Fruit fly (Drosophila melanogaster) whole organism, prepupa: ENCODE measurements around the gene Acp65Aa.
A peak's percentile ranks its signal among the peaks of the same experiment; 100 is the strongest.

Experiments used
- Blimp-1 ChIP-seq: fragments of 200-800 bp; sonication (Bioruptor generic); optimal IDR thresholded peaks from 3 replicates; lab custom pipeline; 2017; ENCODE audit warnings: missing biosample characterization, missing genetic modification characterization, mild to moderate bottlenecking, moderate library complexity, missing genetic modification reagents
- CG10631 ChIP-seq: fragments of 200-800 bp; sonication (Bioruptor generic); optimal IDR thresholded peaks from 2 replicates; lab custom pipeline; 2016; ENCODE audit warnings: missing biosample characterization, missing genetic modification characterization
- CG10669 ChIP-seq: fragments of 200-800 bp; sonication (Bioruptor generic); optimal IDR thresholded peaks from 3 replicates; lab custom pipeline; 2018; ENCODE audit warnings: missing biosample characterization, mild to moderate bottlenecking, missing genetic modification characterization, moderate library complexity
- CG11762 ChIP-seq: fragments of 200-800 bp; sonication (Bioruptor generic); optimal IDR thresholded peaks from 3 replicates; lab custom pipeline; 2016; ENCODE audit warnings: missing biosample characterization, missing genetic modification characterization; ENCODE audit not compliant: insufficient read depth
- CG11902 ChIP-seq: fragments of 200-800 bp; sonication (Bioruptor generic); optimal IDR thresholded peaks from 3 replicates; lab custom pipeline; 2016; ENCODE audit warnings: missing biosample characterization, missing genetic modification characterization
- CG16779 ChIP-seq: fragments of 200-800 bp; sonication (Bioruptor generic); optimal IDR thresholded peaks from 3 replicates; lab custom pipeline; 2017; ENCODE audit warnings: missing biosample characterization, mild to moderate bottlenecking, missing genetic modification characterization
- CG3032 ChIP-seq: fragments of 200-800 bp; optimal IDR thresholded peaks from 2 replicates; lab custom pipeline; 2019; ENCODE audit warnings: missing biosample characterization, mild to moderate bottlenecking, missing genetic modification characterization, moderate library complexity
- CG31627 ChIP-seq: fragments of 200-800 bp; sonication (Bioruptor generic); optimal IDR thresholded peaks from 3 replicates; lab custom pipeline; 2016; ENCODE audit warnings: missing biosample characterization, missing genetic modification characterization
- CG34406 ChIP-seq: fragments of 200-800 bp; sonication (Bioruptor generic); optimal IDR thresholded peaks from 3 replicates; lab custom pipeline; 2016; ENCODE audit warnings: missing biosample characterization, missing genetic modification characterization
- CG4318 ChIP-seq: fragments of 200-800 bp; sonication (Bioruptor generic); optimal IDR thresholded peaks from 3 replicates; lab custom pipeline; 2017; ENCODE audit warnings: missing biosample characterization, mild to moderate bottlenecking, missing genetic modification characterization
- CG6163 ChIP-seq: fragments of 200-800 bp; sonication (Bioruptor generic); IDR thresholded peaks from 3 replicates; pipeline ENCODE4 v1.3.6; 2022; ENCODE audit warnings: missing biosample characterization, missing genetic modification characterization
- CG6808 ChIP-seq: fragments of 200-800 bp; sonication (Bioruptor generic); optimal IDR thresholded peaks from 3 replicates; lab custom pipeline; 2017; ENCODE audit warnings: missing biosample characterization, missing genetic modification characterization, mild to moderate bottlenecking, moderate library complexity, missing genetic modification reagents
- CG6854 ChIP-seq: fragments of 200-800 bp; sonication (Bioruptor generic); optimal IDR thresholded peaks from 2 replicates; lab custom pipeline; 2017; ENCODE audit warnings: missing biosample characterization, mild to moderate bottlenecking, missing genetic modification characterization
- CG7368 ChIP-seq: fragments of 200-800 bp; sonication (Bioruptor generic); optimal IDR thresholded peaks from 3 replicates; lab custom pipeline; 2016; ENCODE audit warnings: missing biosample characterization, missing genetic modification characterization
- CG8319 ChIP-seq: fragments of 200-800 bp; sonication (Bioruptor generic); optimal IDR thresholded peaks from 3 replicates; lab custom pipeline; 2016; ENCODE audit warnings: missing biosample characterization, missing genetic modification characterization
- CG9139 ChIP-seq: fragments of 200-800 bp; sonication (Bioruptor generic); optimal IDR thresholded peaks from 3 replicates; lab custom pipeline; 2017; ENCODE audit warnings: missing biosample characterization, mild to moderate bottlenecking, missing genetic modification characterization
- Eip75B ChIP-seq: fragments of 200-800 bp; sonication (Bioruptor generic); optimal IDR thresholded peaks from 3 replicates; lab custom pipeline; 2016; ENCODE audit warnings: missing biosample characterization, missing genetic modification characterization
- Eip78C ChIP-seq: fragments of 200-800 bp; sonication (Bioruptor generic); peaks from one replicate; lab custom pipeline; 2016; ENCODE audit warnings: missing biosample characterization, missing genetic modification characterization
- Ets21C ChIP-seq: fragments of 200-800 bp; sonication (Bioruptor generic); optimal IDR thresholded peaks from 3 replicates; lab custom pipeline; 2016; ENCODE audit warnings: missing biosample characterization, missing genetic modification characterization
- Ets96B ChIP-seq: fragments of 200-800 bp; optimal IDR thresholded peaks from 2 replicates; lab custom pipeline; 2019; ENCODE audit warnings: missing biosample characterization, mild to moderate bottlenecking, missing genetic modification characterization, moderate library complexity
- Hr4 ChIP-seq: fragments of 200-800 bp; sonication (Bioruptor generic); optimal IDR thresholded peaks from 3 replicates; lab custom pipeline; 2016; ENCODE audit warnings: missing biosample characterization, missing genetic modification characterization
- Lpt ChIP-seq: fragments of 200-800 bp; sonication (Bioruptor generic); optimal IDR thresholded peaks from 3 replicates; lab custom pipeline; 2016; ENCODE audit warnings: missing biosample characterization, missing genetic modification characterization
- Met ChIP-seq: fragments of 200-800 bp; sonication (Bioruptor generic); optimal IDR thresholded peaks from 3 replicates; lab custom pipeline; 2016; ENCODE audit warnings: missing biosample characterization, missing genetic modification characterization
- Smox ChIP-seq: fragments of 200-800 bp; sonication (Bioruptor generic); optimal IDR thresholded peaks from 3 replicates; lab custom pipeline; 2016; ENCODE audit warnings: missing biosample characterization, missing genetic modification characterization
- Sox102F ChIP-seq: fragments of 200-800 bp; sonication (Bioruptor generic); optimal IDR thresholded peaks from 2 replicates; lab custom pipeline; 2016; ENCODE audit warnings: missing biosample characterization, mild to moderate bottlenecking, missing genetic modification characterization
- Sox14 ChIP-seq: fragments of 200-800 bp; sonication (Bioruptor generic); optimal IDR thresholded peaks from 3 replicates; lab custom pipeline; 2016; ENCODE audit warnings: missing biosample characterization, missing genetic modification characterization
- Sox15 ChIP-seq: fragments of 200-800 bp; sonication (Bioruptor generic); optimal IDR thresholded peaks from 3 replicates; lab custom pipeline; 2016; ENCODE audit warnings: missing biosample characterization, missing genetic modification characterization
- achi ChIP-seq: fragments of 200-800 bp; sonication (Bioruptor generic); optimal IDR thresholded peaks from 3 replicates; lab custom pipeline; 2016; ENCODE audit warnings: missing biosample characterization, missing genetic modification characterization
- dac ChIP-seq: fragments of 200-800 bp; sonication (Bioruptor generic); optimal IDR thresholded peaks from 2 replicates; lab custom pipeline; 2017; ENCODE audit warnings: missing biosample characterization, mild to moderate bottlenecking, missing genetic modification characterization
- dsx ChIP-seq: fragments of 200-800 bp; optimal IDR thresholded peaks from 3 replicates; lab custom pipeline; 2019; ENCODE audit warnings: missing biosample characterization, mild to moderate bottlenecking, missing genetic modification characterization, moderate library complexity; ENCODE audit not compliant: poor library complexity, severe bottlenecking
- eg ChIP-seq: fragments of 200-800 bp; sonication (Bioruptor generic); IDR thresholded peaks from 3 replicates; pipeline ENCODE4 v1.3.6; 2022; ENCODE audit warnings: missing biosample characterization, missing genetic modification characterization
- esn ChIP-seq: fragments of 200-800 bp; sonication (Bioruptor generic); optimal IDR thresholded peaks from 2 replicates; lab custom pipeline; 2016; ENCODE audit warnings: missing biosample characterization, mild to moderate bottlenecking, missing genetic modification characterization, moderate library complexity
- fd85E ChIP-seq: fragments of 200-800 bp; sonication (Bioruptor generic); optimal IDR thresholded peaks from 3 replicates; lab custom pipeline; 2016; ENCODE audit warnings: missing biosample characterization, missing genetic modification characterization
- fkh ChIP-seq: fragments of 200-800 bp; sonication (Bioruptor generic); optimal IDR thresholded peaks from 3 replicates; lab custom pipeline; 2017; ENCODE audit warnings: missing biosample characterization, mild to moderate bottlenecking, missing genetic modification characterization, moderate library complexity
- lz ChIP-seq: fragments of 200-800 bp; sonication (Bioruptor generic); optimal IDR thresholded peaks from 3 replicates; lab custom pipeline; 2016; ENCODE audit warnings: missing biosample characterization, missing genetic modification characterization
- net ChIP-seq: fragments of 200-800 bp; sonication (Bioruptor generic); optimal IDR thresholded peaks from 3 replicates; lab custom pipeline; 2016; ENCODE audit warnings: missing biosample characterization, missing genetic modification characterization
- pdm3 ChIP-seq: fragments of 200-800 bp; sonication (Bioruptor generic); optimal IDR thresholded peaks from 3 replicates; lab custom pipeline; 2016; ENCODE audit warnings: missing biosample characterization, missing genetic modification characterization
- salr ChIP-seq, 2 experiments: fragments of 200-800 bp; sonication (Bioruptor generic); optimal IDR thresholded peaks; 3 replicates each; lab custom pipeline; 2016 to 2018; ENCODE audit warnings: missing biosample characterization in 2 of 2, missing genetic modification characterization in 2 of 2, mild to moderate bottlenecking in 1 of 2
- spab ChIP-seq: fragments of 200-800 bp; sonication (Bioruptor generic); optimal IDR thresholded peaks from 2 replicates; lab custom pipeline; 2017; ENCODE audit warnings: missing biosample characterization, mild to moderate bottlenecking, missing genetic modification characterization, missing genetic modification reagents
- ss ChIP-seq, 2 experiments: fragments of 200-800 bp; sonication (Bioruptor generic); optimal IDR thresholded peaks; 2 replicates in 1 of 2; 3 replicates in 1 of 2; lab custom pipeline; 2017 to 2018; ENCODE audit warnings: mild to moderate bottlenecking in 2 of 2, missing biosample characterization in 2 of 2, missing genetic modification characterization in 2 of 2, moderate library complexity in 1 of 2
- svp ChIP-seq: fragments of 200-800 bp; sonication (Bioruptor generic); peaks from one replicate; lab custom pipeline; 2016; ENCODE audit warnings: missing biosample characterization, missing genetic modification characterization
- topi ChIP-seq: fragments of 200-800 bp; sonication (Bioruptor generic); optimal IDR thresholded peaks from 3 replicates; lab custom pipeline; 2016; ENCODE audit warnings: missing biosample characterization, missing genetic modification characterization

Acp65Aa gene

dm6 chr3L:6152531-6152930 is at the start of gene Acp65Aa:
Gene Acp65Aa, minus strand, starts transcription at chr3L:6152745.
- no peak for TF ChIP-seq salr (GFP tag; optimal IDR thresholded peaks at IDR 0.05; lab: Kevin White, UChicago)
- TF ChIP-seq topi: no peak
- TF ChIP-seq CG11902 (GFP tag; lab: Kevin White, UChicago): no peak
- no peak for TF ChIP-seq dac
- TF ChIP-seq Met (GFP tag; lab: Kevin White, UChicago): no peak
- no peak for TF ChIP-seq esn
- TF ChIP-seq CG9139 (GFP tag; lab: Kevin White, UChicago): no peak
- no peak for TF ChIP-seq Sox14 (GFP tag; lab: Kevin White, UChicago)
- TF ChIP-seq CG34406: no peak
- TF ChIP-seq lz (GFP tag; lab: Kevin White, UChicago): no peak
- TF ChIP-seq CG3032 (tag; lab: Kevin White, UChicago): no peak
- no peak for TF ChIP-seq CG6163 (GFP tag; lab: Robert Waterston, UW)
- TF ChIP-seq, all 60 proteins: peak for 0

dm6 chr3L:6200173-6200572 is 47.6 kb upstream of the Acp65Aa start, which contains the start of gene CG8219:
Gene CG8219, plus strand, starts transcription at chr3L:6200473.
- TF ChIP-seq pdm3: no peak
- TF ChIP-seq Smox: no peak
- TF ChIP-seq CG10631 (GFP tag; lab: Kevin White, UChicago): no peak
- TF ChIP-seq Ets21C (GFP tag; lab: Kevin White, UChicago): no peak
- no peak for TF ChIP-seq Ets96B (tag; lab: Kevin White, UChicago)
- TF ChIP-seq Eip75B (GFP tag; lab: Kevin White, UChicago): no peak
- no peak for TF ChIP-seq fkh (GFP tag; lab: Kevin White, UChicago)
- TF ChIP-seq fd85E (GFP tag; lab: Kevin White, UChicago): no peak
- TF ChIP-seq spab (GFP tag; lab: Kevin White, UChicago): no peak
- TF ChIP-seq, all 60 proteins: peak for 0

- TF ChIP-seq svp (no peak), dac (no peak), pdm3 (no peak), CG31627 (GFP tag; lab: Kevin White, UChicago) (no peak), achi (GFP tag; lab: Kevin White, UChicago) (no peak), CG7368 (GFP tag; lab: Kevin White, UChicago) (no peak), CG10631 (GFP tag; lab: Kevin White, UChicago) (no peak), Met (GFP tag; lab: Kevin White, UChicago) (no peak), topi (no peak), net (GFP tag; lab: Kevin White, UChicago) (no peak), ss (GFP tag; optimal IDR thresholded peaks at IDR 0.05; lab: Kevin White, UChicago) (no peak), Lpt (no peak), Sox15 (GFP tag; lab: Kevin White, UChicago) (no peak), Sox14 (GFP tag; lab: Kevin White, UChicago) (no peak), CG10669 (no peak)
Measured at dm6 chr3L:6193556-6194114, 41.1 kb upstream of the Acp65Aa start.

- TF ChIP-seq Eip78C (GFP tag; lab: Kevin White, UChicago): no peak
- TF ChIP-seq CG34406: no peak
- TF ChIP-seq CG6854 (GFP tag; lab: Kevin White, UChicago): no peak
- no peak for TF ChIP-seq eg (GFP tag; lab: Robert Waterston, UW)
- no peak for TF ChIP-seq Eip75B (GFP tag; lab: Kevin White, UChicago)
- no peak for TF ChIP-seq achi (GFP tag; lab: Kevin White, UChicago)
- TF ChIP-seq Met (GFP tag; lab: Kevin White, UChicago): peak; percentile 82
- TF ChIP-seq Blimp-1 (GFP tag; lab: Kevin White, UChicago): no peak
- peak; percentile 90 for TF ChIP-seq CG31627 (GFP tag; lab: Kevin White, UChicago)
- TF ChIP-seq CG6808: no peak
- TF ChIP-seq dsx (GFP tag; lab: Kevin White, UChicago): no peak
- peak; percentile 87 for TF ChIP-seq CG10631 (GFP tag; lab: Kevin White, UChicago)
- TF ChIP-seq CG11902 (GFP tag; lab: Kevin White, UChicago): peak; percentile 81
- no peak for TF ChIP-seq CG4318 (GFP tag; lab: Kevin White, UChicago)
- TF ChIP-seq Sox14 (GFP tag; lab: Kevin White, UChicago): peak; percentile 79
- no peak for TF ChIP-seq Hr4 (GFP tag; lab: Kevin White, UChicago)
- TF ChIP-seq svp: no peak
- no peak for TF ChIP-seq Sox102F (GFP tag; lab: Kevin White, UChicago)
- TF ChIP-seq fd85E (GFP tag; lab: Kevin White, UChicago): peak; percentile 25
- TF ChIP-seq Smox: no peak
- peak; percentile 68 for TF ChIP-seq CG8319 (GFP tag; lab: Kevin White, UChicago)
- peak; percentile 29 for TF ChIP-seq CG11762 (GFP tag; lab: Kevin White, UChicago)
- TF ChIP-seq lz (GFP tag; lab: Kevin White, UChicago): peak; percentile 86
- TF ChIP-seq CG7368 (GFP tag; lab: Kevin White, UChicago): peak; percentile 47
- TF ChIP-seq CG16779 (tag; lab: Kevin White, UChicago): no peak
- no peak for TF ChIP-seq CG6163 (GFP tag; lab: Robert Waterston, UW)
Measured at dm6 chr3L:6192822-6193555, 40.4 kb upstream of the Acp65Aa start, which contains the start of the genes Sf3b6 and Tnpo. Gene Sf3b6, minus strand, starts transcription at chr3L:6193179. Gene Tnpo, plus strand, starts transcription at chr3L:6193480.
